Fruit fly (Drosophila melanogaster): ENCODE data around the gene CG31974.

The CG31974 gene

dm6 chr2L:161453-162175 lies 18.7 kb upstream of the CG31974 start (continued):
- peak; percentile 64 for TF ChIP-seq CG6276 (GFP tag; optimal IDR thresholded peaks at IDR 0.05)
- TF ChIP-seq Sox102F (GFP tag; optimal IDR thresholded peaks at IDR 0.05), result peak; percentile 34
- peak; percentile 74 for TF ChIP-seq vri (GFP tag; optimal IDR thresholded peaks at IDR 0.05)
- peak; percentile 58 for TF ChIP-seq dsx (GFP tag; optimal IDR thresholded peaks at IDR 0.05; ENCODE audit: poor library complexity, severe bottlenecking)
- peak; percentile 3 for TF ChIP-seq Ets96B (tag; optimal IDR thresholded peaks at IDR 0.05)
- TF ChIP-seq achi (GFP tag; optimal IDR thresholded peaks at IDR 0.05), result peak; percentile 13
- TF ChIP-seq CG6792 (GFP tag; optimal IDR thresholded peaks at IDR 0.05), result no peak
- peak; percentile 20 to 21 for TF ChIP-seq salr (GFP tag; optimal IDR thresholded peaks at IDR 0.05)

dm6 chr2L:160581-161452 lies 17.9 kb upstream of the CG31974 start:
- TF ChIP-seq CG10631 (GFP tag; optimal IDR thresholded peaks at IDR 0.05) (peak; percentile 70), vri (GFP tag; optimal IDR thresholded peaks at IDR 0.05) (peak; percentile 91), CG11294 (GFP tag; IDR thresholded peaks at IDR 0.05) (no peak), Blimp-1 (GFP tag; optimal IDR thresholded peaks at IDR 0.05) (no peak), CG6163 (GFP tag; IDR thresholded peaks at IDR 0.05) (no peak), Eip78C (GFP tag) (peak; percentile 88), Ets21C (GFP tag; optimal IDR thresholded peaks at IDR 0.05) (no peak), CG31627 (GFP tag; optimal IDR thresholded peaks at IDR 0.05) (peak; percentile 2), cyc (GFP tag; optimal IDR thresholded peaks at IDR 0.05) (no peak), CG10669 (GFP tag; optimal IDR thresholded peaks at IDR 0.05) (peak; percentile 70), net (GFP tag; optimal IDR thresholded peaks at IDR 0.05) (peak; percentile 87), CG6792 (GFP tag; optimal IDR thresholded peaks at IDR 0.05) (peak; percentile 41), CG7368 (GFP tag; optimal IDR thresholded peaks at IDR 0.05) (peak; percentile 22), achi (GFP tag; optimal IDR thresholded peaks at IDR 0.05) (peak; percentile 67), dac (GFP tag; optimal IDR thresholded peaks at IDR 0.05) (peak; percentile 92), CG6276 (GFP tag; optimal IDR thresholded peaks at IDR 0.05) (peak; percentile 80), CG8319 (GFP tag; optimal IDR thresholded peaks at IDR 0.05) (peak; percentile 58), spab (GFP tag; optimal IDR thresholded peaks at IDR 0.05) (peak; percentile 78), CG4318 (GFP tag; optimal IDR thresholded peaks at IDR 0.05) (peak; percentile 58), OdsH (GFP tag; optimal IDR thresholded peaks at IDR 0.05) (peak; percentile 85), topi (GFP tag; optimal IDR thresholded peaks at IDR 0.05) (peak; percentile 52), CG15336 (GFP tag; IDR thresholded peaks at IDR 0.05) (no peak), Eip75B (GFP tag; optimal IDR thresholded peaks at IDR 0.05) (peak; percentile 88), Sox102F (GFP tag; optimal IDR thresholded peaks at IDR 0.05) (peak; percentile 83), dsx (GFP tag; optimal IDR thresholded peaks at IDR 0.05; ENCODE audit: poor library complexity, severe bottlenecking) (peak; percentile 85), CG8119 (GFP tag; IDR thresholded peaks at IDR 0.05) (no peak), acj6 (GFP tag; optimal IDR thresholded peaks at IDR 0.05) (peak; percentile 29), CG11762 (GFP tag; optimal IDR thresholded peaks at IDR 0.05; ENCODE audit: insufficient read depth) (peak; percentile 44), Hr4 (GFP tag; optimal IDR thresholded peaks at IDR 0.05) (peak; percentile 57), Lpt (GFP tag; optimal IDR thresholded peaks at IDR 0.05) (peak; percentile 97), Sox15 (GFP tag; optimal IDR thresholded peaks at IDR 0.05) (no peak), svp (GFP tag) (peak; percentile 88), Gug (GFP tag; IDR thresholded peaks at IDR 0.05) (no peak), CG3919 (GFP tag; optimal IDR thresholded peaks at IDR 0.05) (peak; percentile 74), lz (GFP tag; optimal IDR thresholded peaks at IDR 0.05) (peak; percentile 17), Hr38 (GFP tag; optimal IDR thresholded peaks at IDR 0.05) (no peak), pdm3 (GFP tag; optimal IDR thresholded peaks at IDR 0.05) (peak; percentile 86), Met (GFP tag; optimal IDR thresholded peaks at IDR 0.05) (peak; percentile 67), salr (GFP tag; optimal IDR thresholded peaks at IDR 0.05) (peak; percentile 73 to 86), CG6854 (GFP tag; optimal IDR thresholded peaks at IDR 0.05) (peak; percentile 23), fkh (GFP tag; optimal IDR thresholded peaks at IDR 0.05) (peak; percentile 92), fd59A (GFP tag; optimal IDR thresholded peaks at IDR 0.05) (peak; percentile 85), CG1621 (tag; optimal IDR thresholded peaks at IDR 0.05) (peak; percentile 80), CG11902 (GFP tag; optimal IDR thresholded peaks at IDR 0.05) (no peak), Ets96B (tag; optimal IDR thresholded peaks at IDR 0.05) (peak; percentile 76)
